Fruit fly (Drosophila melanogaster) whole organism, embryonic: ENCODE measurements around the gene CG42305.
A peak's percentile ranks its signal among the peaks of the same experiment; 100 is the strongest.

Source experiments
- Atf3 ChIP-seq: fragments of 200-800 bp; sonication (Bioruptor generic); optimal IDR thresholded peaks from 3 replicates; lab custom pipeline; 2016; ENCODE audit warnings: missing biosample characterization, missing genetic modification characterization
- B-H2 ChIP-seq: fragments of 200-800 bp; sonication (Bioruptor generic); optimal IDR thresholded peaks from 2 replicates; lab custom pipeline; 2018; ENCODE audit warnings: missing biosample characterization, mild to moderate bottlenecking, missing genetic modification characterization
- CG10366 ChIP-seq: fragments of 200-800 bp; sonication (Bioruptor generic); IDR thresholded peaks from 2 replicates; pipeline ENCODE4 v1.3.6; 2022; ENCODE audit warnings: missing biosample characterization, missing genetic modification characterization
- CG12659 ChIP-seq: fragments of 200-800 bp; sonication (Bioruptor generic); optimal IDR thresholded peaks from 3 replicates; lab custom pipeline; 2017; ENCODE audit warnings: mild to moderate bottlenecking, missing biosample characterization, missing genetic modification reagents, missing genetic modification characterization
- CG12769 ChIP-seq: fragments of 200-800 bp; sonication (Bioruptor generic); optimal IDR thresholded peaks from 2 replicates; lab custom pipeline; 2019; ENCODE audit warnings: missing biosample characterization, mild to moderate bottlenecking, missing genetic modification characterization, moderate library complexity
- CG13424 ChIP-seq: fragments of 200-800 bp; sonication (Bioruptor generic); optimal IDR thresholded peaks from 2 replicates; lab custom pipeline; 2019; ENCODE audit warnings: missing biosample characterization, mild to moderate bottlenecking, missing genetic modification characterization, moderate library complexity
- CG13894 ChIP-seq: fragments of 200-800 bp; sonication (Bioruptor generic); optimal IDR thresholded peaks from 3 replicates; lab custom pipeline; 2018; ENCODE audit warnings: missing biosample characterization, mild to moderate bottlenecking, missing genetic modification characterization, moderate library complexity
- CG14860 ChIP-seq: fragments of 200-800 bp; sonication (Bioruptor generic); IDR thresholded peaks from 3 replicates; pipeline ENCODE4 v1.3.6; 2022; ENCODE audit warnings: missing biosample characterization, missing genetic modification characterization; ENCODE audit not compliant: partially characterized antibody
- CG15696 ChIP-seq: fragments of 200-800 bp; sonication (Bioruptor generic); optimal IDR thresholded peaks from 2 replicates; lab custom pipeline; 2019; ENCODE audit warnings: missing biosample characterization, mild to moderate bottlenecking, missing genetic modification characterization, moderate library complexity
- CG16815 ChIP-seq: fragments of 200-800 bp; sonication (Bioruptor generic); optimal IDR thresholded peaks from 3 replicates; lab custom pipeline; 2017; ENCODE audit warnings: missing biosample characterization, mild to moderate bottlenecking, missing genetic modification characterization
- CG17186 ChIP-seq: fragments of 200-800 bp; sonication (Bioruptor generic); optimal IDR thresholded peaks from 3 replicates; lab custom pipeline; 2017; ENCODE audit warnings: missing biosample characterization, missing genetic modification reagents, missing genetic modification characterization
- CG17612 ChIP-seq: fragments of 200-800 bp; sonication (Bioruptor generic); IDR thresholded peaks from 2 replicates; pipeline ENCODE4 v1.3.6; 2022; ENCODE audit warnings: missing biosample characterization, missing genetic modification characterization
- CG18011 ChIP-seq: fragments of 200-800 bp; sonication (Bioruptor generic); optimal IDR thresholded peaks from 2 replicates; lab custom pipeline; 2017; ENCODE audit warnings: missing biosample characterization, missing genetic modification characterization, mild to moderate bottlenecking, moderate library complexity, missing genotype
- CG18599 ChIP-seq: fragments of 200-800 bp; sonication (Bioruptor generic); optimal IDR thresholded peaks from 3 replicates; lab custom pipeline; 2017; ENCODE audit warnings: missing biosample characterization, missing genetic modification characterization, mild to moderate bottlenecking, moderate library complexity, missing genetic modification reagents
- CG32532 ChIP-seq: fragments of 200-800 bp; sonication (Bioruptor generic); IDR thresholded peaks from 2 replicates; pipeline ENCODE4 v1.3.6; 2022; ENCODE audit warnings: missing biosample characterization, missing genetic modification characterization
- CG4404 ChIP-seq: fragments of 200-800 bp; sonication (Bioruptor generic); IDR thresholded peaks from 2 replicates; pipeline ENCODE4 v1.3.6; 2022; ENCODE audit warnings: missing biosample characterization, missing genetic modification characterization
- CG6254 ChIP-seq: fragments of 200-800 bp; sonication (Bioruptor generic); optimal IDR thresholded peaks from 3 replicates; lab custom pipeline; 2017; ENCODE audit warnings: mild to moderate bottlenecking, missing biosample characterization, missing genetic modification reagents, missing genetic modification characterization
- CG7271 ChIP-seq: fragments of 200-800 bp; sonication (Bioruptor generic); optimal IDR thresholded peaks from 2 replicates; lab custom pipeline; 2018; ENCODE audit warnings: missing biosample characterization, mild to moderate bottlenecking, missing genetic modification characterization, moderate library complexity
- CG8765 ChIP-seq: fragments of 200-800 bp; sonication (Bioruptor generic); IDR thresholded peaks from 2 replicates; pipeline ENCODE4 v1.3.6; 2022; ENCODE audit warnings: missing biosample characterization, missing genetic modification characterization
- CG9817 ChIP-seq: fragments of 200-800 bp; sonication (Bioruptor generic); optimal IDR thresholded peaks from 2 replicates; lab custom pipeline; 2018; ENCODE audit warnings: missing biosample characterization, mild to moderate bottlenecking, missing genetic modification characterization, moderate library complexity
- CG9876 ChIP-seq: fragments of 200-800 bp; sonication (Bioruptor generic); optimal IDR thresholded peaks from 2 replicates; lab custom pipeline; 2016; ENCODE audit warnings: missing biosample characterization, missing genetic modification characterization
- CkIIα-i1 ChIP-seq: fragments of 200-800 bp; sonication (Bioruptor generic); IDR thresholded peaks from 2 replicates; pipeline ENCODE4 v1.3.6; 2022; ENCODE audit warnings: missing biosample characterization, missing genetic modification characterization
- D ChIP-seq, 2 experiments: fragments of 200-800 bp in 1 of 2; fragments of >200 bp in 1 of 2; sonication (Bioruptor generic) in 1 of 2; optimal IDR thresholded peaks; 2 replicates in 1 of 2; 3 replicates in 1 of 2; lab custom pipeline; 2017; ENCODE audit warnings: mild to moderate bottlenecking in 1 of 2, missing biosample characterization in 1 of 2, missing genetic modification characterization in 1 of 2, missing genetic modification reagents in 1 of 2
- D19A ChIP-seq: fragments of 200-800 bp; optimal IDR thresholded peaks from 3 replicates; lab custom pipeline; 2019; ENCODE audit warnings: missing biosample characterization, mild to moderate bottlenecking, missing genetic modification characterization, moderate library complexity
- Doc2 ChIP-seq: fragments of 200-800 bp; sonication (Bioruptor generic); IDR thresholded peaks from 2 replicates; pipeline ENCODE4 v1.3.6; 2022; ENCODE audit warnings: missing biosample characterization, missing genetic modification characterization
- Ets65A ChIP-seq: fragments of 200-800 bp; sonication (Bioruptor generic); peaks from one replicate; lab custom pipeline; 2016; ENCODE audit warnings: missing biosample characterization, missing genetic modification characterization
- H2.0 ChIP-seq: fragments of 200-800 bp; sonication (Bioruptor generic); IDR thresholded peaks from 2 replicates; pipeline ENCODE4 v1.3.6; 2022; ENCODE audit warnings: missing biosample characterization, missing genetic modification characterization
- HHEX ChIP-seq: fragments of 200-800 bp; sonication (Bioruptor generic); optimal IDR thresholded peaks from 3 replicates; lab custom pipeline; 2017; ENCODE audit warnings: missing biosample characterization, mild to moderate bottlenecking, missing genetic modification characterization, missing genetic modification reagents
- HLH4C ChIP-seq: fragments of 200-800 bp; sonication (Bioruptor generic); IDR thresholded peaks from 3 replicates; pipeline ENCODE4 v1.3.6; 2022; ENCODE audit warnings: missing biosample characterization, missing genetic modification characterization; ENCODE audit not compliant: partially characterized antibody
- Oaz ChIP-seq: fragments of 200-800 bp; sonication (Bioruptor generic); IDR thresholded peaks from 2 replicates; pipeline ENCODE4 v1.3.6; 2022; ENCODE audit warnings: missing biosample characterization, missing genetic modification characterization
- Sox100B ChIP-seq: fragments of 200-800 bp; sonication (Bioruptor generic); optimal IDR thresholded peaks from 3 replicates; lab custom pipeline; 2018; ENCODE audit warnings: missing biosample characterization, mild to moderate bottlenecking, missing genetic modification characterization
- Ssrp ChIP-seq: fragments of 200-800 bp; sonication (Bioruptor generic); optimal IDR thresholded peaks from 2 replicates; lab custom pipeline; 2018; ENCODE audit warnings: missing biosample characterization, mild to moderate bottlenecking, missing genetic modification characterization, moderate library complexity
- TFAM ChIP-seq: fragments of 200-800 bp; sonication (Bioruptor generic); optimal IDR thresholded peaks from 2 replicates; lab custom pipeline; 2017; ENCODE audit warnings: missing biosample characterization, missing genetic modification characterization, inconsistent platforms
- Trl ChIP-seq, 3 experiments: fragments of >200 bp in 2 of 3; fragments of 200-800 bp in 1 of 3; sonication (Bioruptor generic) in 1 of 3; optimal IDR thresholded peaks; 2 replicates in 1 of 3; 3 replicates in 2 of 3; lab custom pipeline; 2016 to 2017; ENCODE audit warnings: missing biosample characterization in 1 of 3, missing genetic modification characterization in 1 of 3
- ara ChIP-seq: fragments of 200-800 bp; sonication (Bioruptor generic); IDR thresholded peaks from 2 replicates; pipeline ENCODE4 v1.3.6; 2022; ENCODE audit warnings: missing biosample characterization, missing genetic modification characterization
- cato ChIP-seq: fragments of 200-800 bp; sonication (Bioruptor generic); optimal IDR thresholded peaks from 2 replicates; lab custom pipeline; 2016; ENCODE audit warnings: missing biosample characterization, missing genetic modification characterization, borderline replicate concordance
- fd102C ChIP-seq: fragments of 200-800 bp; sonication (Bioruptor generic); optimal IDR thresholded peaks from 2 replicates; lab custom pipeline; 2018; ENCODE audit warnings: missing biosample characterization, mild to moderate bottlenecking, missing genetic modification characterization, moderate library complexity
- ftz-f1 ChIP-seq: fragments of 200-800 bp; sonication (Bioruptor generic); optimal IDR thresholded peaks from 2 replicates; lab custom pipeline; 2016; ENCODE audit warnings: missing biosample characterization, missing genetic modification characterization
- gro ChIP-seq: fragments of 200-800 bp; sonication (Bioruptor generic); optimal IDR thresholded peaks from 2 replicates; lab custom pipeline; 2016; ENCODE audit warnings: missing biosample characterization, missing genetic modification characterization
- gt ChIP-seq: fragments of 200-800 bp; sonication (Bioruptor generic); IDR thresholded peaks from 2 replicates; pipeline ENCODE4 v1.3.6; 2022; ENCODE audit warnings: missing biosample characterization, missing genetic modification characterization
- h ChIP-seq: fragments of >200 bp; optimal IDR thresholded peaks from 2 replicates; lab custom pipeline; 2017
- kah ChIP-seq: fragments of 200-800 bp; sonication (Bioruptor generic); optimal IDR thresholded peaks from 2 replicates; lab custom pipeline; 2018; ENCODE audit warnings: missing biosample characterization, mild to moderate bottlenecking, missing genetic modification characterization
- luna ChIP-seq: fragments of 200-800 bp; sonication (Bioruptor generic); optimal IDR thresholded peaks from 2 replicates; lab custom pipeline; 2016; ENCODE audit warnings: missing biosample characterization, missing genetic modification characterization
- nerfin-1 ChIP-seq: fragments of 200-800 bp; sonication (Bioruptor generic); optimal IDR thresholded peaks from 3 replicates; lab custom pipeline; 2019; ENCODE audit warnings: missing biosample characterization, mild to moderate bottlenecking, missing genetic modification characterization, moderate library complexity
- run ChIP-seq: fragments of 200-800 bp; sonication (Bioruptor generic); optimal IDR thresholded peaks from 3 replicates; lab custom pipeline; 2018; ENCODE audit warnings: missing biosample characterization, mild to moderate bottlenecking, missing genetic modification characterization
- sc ChIP-seq, 3 experiments: fragments of >200 bp in 2 of 3; fragments of 200-800 bp in 1 of 3; sonication (Bioruptor generic) in 1 of 3; optimal IDR thresholded peaks; 2 replicates in 2 of 3; 3 replicates in 1 of 3; lab custom pipeline; 2017; ENCODE audit warnings: mild to moderate bottlenecking in 1 of 3, missing biosample characterization in 1 of 3, missing genetic modification characterization in 1 of 3, missing genetic modification reagents in 1 of 3
- slou ChIP-seq: fragments of 200-800 bp; sonication (Bioruptor generic); optimal IDR thresholded peaks from 3 replicates; lab custom pipeline; 2016; ENCODE audit warnings: missing biosample characterization, missing genetic modification characterization
- zfh2 ChIP-seq: fragments of 200-800 bp; sonication (Bioruptor generic); optimal IDR thresholded peaks from 2 replicates; lab custom pipeline; 2016; ENCODE audit warnings: missing biosample characterization, missing genetic modification characterization

The CG42305 gene

DNA sequence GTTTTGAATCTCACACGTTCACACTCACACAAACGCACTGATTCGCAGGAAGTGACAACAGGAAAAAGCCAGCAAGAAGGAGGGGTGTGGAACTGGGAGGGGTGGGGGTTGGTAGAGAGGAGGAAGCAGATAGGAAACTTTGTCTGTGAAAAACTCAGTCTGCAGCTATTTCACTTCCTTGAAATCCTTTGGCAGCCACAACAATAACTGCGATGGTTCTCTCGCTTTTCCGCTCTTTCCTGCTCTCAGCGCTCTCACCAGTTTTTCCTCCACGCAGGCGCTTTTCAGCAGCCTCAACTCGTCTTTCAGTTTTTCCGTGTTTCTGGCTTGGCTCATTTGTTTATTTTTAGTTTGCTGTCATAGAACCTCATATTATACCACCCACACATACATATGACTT is 34.4 kb downstream of the CG42305 start (continued):
- peak; percentile 55 to 72 for TF ChIP-seq Trl (optimal IDR thresholded peaks at IDR 0.05; lab: Kevin White, UChicago)
- TF ChIP-seq Trl (GFP tag; optimal IDR thresholded peaks at IDR 0.05; lab: Kevin White, UChicago) = no peak
- TF ChIP-seq CG13894 = peak; percentile 32

DNA sequence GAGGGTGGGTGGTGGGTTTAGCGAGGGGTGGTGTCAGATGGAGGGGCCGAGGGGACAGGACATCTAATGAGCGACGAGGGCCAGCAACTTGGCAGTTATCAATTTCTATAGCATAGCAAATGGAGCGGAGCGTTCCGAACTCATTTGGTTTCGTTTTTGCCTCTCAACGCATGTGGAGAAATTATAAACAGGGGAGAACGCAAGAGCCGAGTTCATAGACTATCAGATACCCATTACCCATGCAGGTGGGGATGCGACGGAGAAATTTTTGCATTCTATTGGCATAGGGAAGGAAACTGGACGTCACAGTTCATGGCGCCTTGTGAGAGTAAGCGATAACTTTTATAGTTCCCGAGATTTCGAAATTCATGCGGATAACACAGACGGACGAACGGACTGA is 39.8 kb downstream of the CG42305 start:
- TF ChIP-seq ftz-f1 (no peak), CG17186 (GFP tag; lab: Kevin White, UChicago) (no peak), slou (no peak), CG14860 (GFP tag; lab: Robert Waterston, UW) (peak; percentile 53; the same call in 1 of the 3 replicates), CG18599 (no peak), CG9876 (GFP tag; lab: Kevin White, UChicago) (no peak), B-H2 (no peak), luna (GFP tag; lab: Kevin White, UChicago) (no peak), HLH4C (peak; percentile 61), fd102C (GFP tag; lab: Kevin White, UChicago) (no peak), zfh2 (GFP tag; lab: Kevin White, UChicago) (no peak), Atf3 (GFP tag; lab: Kevin White, UChicago) (no peak), cato (no peak), CG4404 (GFP tag; lab: Robert Waterston, UW) (no peak), CG32532 (0 out of 2 replicates have a peak, but pooled peaks have one; percentile 24), Oaz (GFP tag; lab: Robert Waterston, UW) (no peak), CG15696 (no peak), CG10366 (GFP tag; lab: Robert Waterston, UW) (no peak), CG6254 (GFP tag; lab: Kevin White, UChicago) (no peak), gro (GFP tag; lab: Kevin White, UChicago) (no peak)
- TF ChIP-seq, all 482 proteins: peak for 3

DNA sequence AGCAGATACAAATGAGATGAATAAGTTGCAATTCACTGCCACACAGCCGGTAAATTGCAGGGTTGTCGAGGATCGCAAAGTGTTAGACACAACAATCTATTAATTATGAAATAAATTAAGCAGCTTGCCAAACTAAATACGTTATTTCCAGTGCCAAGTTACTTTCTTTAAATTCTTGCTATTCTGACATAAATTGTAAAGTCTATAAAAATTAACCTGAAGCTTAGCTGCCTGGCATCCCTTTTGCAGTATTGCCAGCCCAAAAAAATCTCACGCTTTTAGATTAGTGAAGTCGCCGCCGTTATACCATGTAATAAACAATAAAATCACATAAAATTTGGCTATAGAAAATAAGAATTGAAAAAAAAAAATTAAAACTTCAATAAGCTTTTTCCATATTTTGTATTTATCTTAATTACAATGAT is 45.2 kb downstream of the CG42305 start:
- peak; percentile 57; the same call in 1 of the 2 replicates for TF ChIP-seq CkIIα-i1 (GFP tag; lab: Robert Waterston, UW)
- TF ChIP-seq gt (GFP tag; lab: Robert Waterston, UW) = peak; percentile 65
- TF ChIP-seq CG18011 (GFP tag; lab: Kevin White, UChicago) = peak; percentile 84
- peak; percentile 92 for TF ChIP-seq HHEX (GFP tag; lab: Kevin White, UChicago)
- peak; percentile 95 for TF ChIP-seq CG12659 (GFP tag; lab: Kevin White, UChicago)
- peak; percentile 95 for TF ChIP-seq CG9817 (tag; lab: Kevin White, UChicago)
- peak; percentile 27 for TF ChIP-seq TFAM
- peak; percentile 70; the same call in 1 of the 2 replicates for TF ChIP-seq Doc2 (GFP tag; lab: Robert Waterston, UW)
- TF ChIP-seq CG32532 = peak; percentile 95
- peak; percentile 91 for TF ChIP-seq Ssrp
- TF ChIP-seq Sox100B = peak; percentile 84
- TF ChIP-seq CG13424 (tag; lab: Kevin White, UChicago) = peak; percentile 96
- peak; percentile 80 for TF ChIP-seq CG16815 (GFP tag; lab: Kevin White, UChicago)
- peak; percentile 70 for TF ChIP-seq D19A (tag; lab: Kevin White, UChicago)
- peak; percentile 92 for TF ChIP-seq H2.0 (GFP tag; lab: Robert Waterston, UW)
- peak; percentile 82 for TF ChIP-seq kah (GFP tag; lab: Kevin White, UChicago)
- TF ChIP-seq Ets65A = peak; percentile 93
- peak; percentile 72 for TF ChIP-seq CG17612 (GFP tag; lab: Robert Waterston, UW)
- TF ChIP-seq CG12769 (tag; lab: Kevin White, UChicago) = peak; percentile 94
- TF ChIP-seq CG8765 (GFP tag; lab: Robert Waterston, UW) = peak; percentile 76
- TF ChIP-seq CG7271 = peak; percentile 64
- peak; percentile 86 for TF ChIP-seq run
- TF ChIP-seq ara (GFP tag; lab: Robert Waterston, UW) = peak; percentile 86
- no peak for TF ChIP-seq h (lab: Kevin White, UChicago)
- peak; percentile 87 for TF ChIP-seq nerfin-1 (tag; lab: Kevin White, UChicago)
- no peak for TF ChIP-seq D (optimal IDR thresholded peaks at IDR 0.05; lab: Kevin White, UChicago)
- peak; percentile 82 for TF ChIP-seq D (GFP tag; optimal IDR thresholded peaks at IDR 0.05; lab: Kevin White, UChicago)
- no peak for TF ChIP-seq sc (optimal IDR thresholded peaks at IDR 0.05; lab: Kevin White, UChicago)
- TF ChIP-seq sc (GFP tag; optimal IDR thresholded peaks at IDR 0.05; lab: Kevin White, UChicago) = peak; percentile 78
